Worm (Caenorhabditis elegans) whole organism, young adult: ENCODE data around the gene ZC443.7.

Source experiments
- T26A5.8 ChIP-seq: sonication (generic microtip); optimal IDR thresholded peaks from 2 replicates; lab custom pipeline; 2016; ENCODE audit warnings: missing genetic modification characterization, missing compliant biosample characterization
- Y56A3A.18 ChIP-seq: fragments of 200-800 bp; sonication (Bioruptor generic); IDR thresholded peaks from 2 replicates; pipeline ENCODE4 v1.3.6; 2022; ENCODE audit warnings: missing genetic modification reagents, missing genetic modification characterization, missing compliant biosample characterization
- Y79H2A.3 ChIP-seq: fragments of 200-800 bp; sonication (Bioruptor generic); conservative IDR thresholded peaks from 2 replicates; pipeline ENCODE4 v1.3.6; 2022; ENCODE audit warnings: missing genetic modification reagents, missing genetic modification characterization, missing compliant biosample characterization
- ZK185.1 ChIP-seq: sonication (generic microtip); optimal IDR thresholded peaks from 2 replicates; lab custom pipeline; 2016; ENCODE audit warnings: mild to moderate bottlenecking, missing genetic modification characterization, missing compliant biosample characterization; ENCODE audit not compliant: poor library complexity, severe bottlenecking
- atf-7 ChIP-seq: sonication (generic microtip); optimal IDR thresholded peaks from 2 replicates; lab custom pipeline; 2017; ENCODE audit warnings: mild to moderate bottlenecking, missing genetic modification characterization, missing compliant biosample characterization
- bed-2 ChIP-seq: fragments of 200-800 bp; sonication (Bioruptor generic); IDR thresholded peaks from 2 replicates; pipeline ENCODE4 v1.3.6; 2022; ENCODE audit warnings: missing genetic modification reagents, missing genetic modification characterization, missing compliant biosample characterization
- ceh-91 ChIP-seq: fragments of 200-800 bp; sonication (Bioruptor generic); IDR thresholded peaks from 2 replicates; pipeline ENCODE4 v1.3.6; 2022; ENCODE audit warnings: missing genetic modification reagents, missing genetic modification characterization, missing compliant biosample characterization
- lin-35 ChIP-seq, 3 experiments: fragments of 150-350 bp in 2 of 3; sonication (generic microtip) in 1 of 3; optimal IDR thresholded peaks; 2 replicates each; lab custom pipeline; 2014 to 2018; ENCODE audit warnings: missing biosample characterization in 3 of 3, missing genetic modification characterization in 3 of 3, missing genetic modification reagents in 3 of 3
- snpc-3.4 ChIP-seq: sonication (generic microtip); optimal IDR thresholded peaks from 2 replicates; lab custom pipeline; 2017; ENCODE audit warnings: missing genetic modification characterization, mild to moderate bottlenecking, missing compliant biosample characterization, antibody characterized with exemption, moderate library complexity, missing genotype, missing genetic modification reagents
- tbx-9 ChIP-seq: sonication (generic microtip); optimal IDR thresholded peaks from 2 replicates; lab custom pipeline; 2016; ENCODE audit warnings: borderline replicate concordance, missing genetic modification characterization, inconsistent platforms, missing compliant biosample characterization
- unc-130 ChIP-seq: sonication (generic microtip); optimal IDR thresholded peaks from 2 replicates; lab custom pipeline; 2016; ENCODE audit warnings: missing genetic modification reagents, missing genetic modification characterization, missing compliant biosample characterization
- ztf-22 ChIP-seq: fragments of 200-800 bp; sonication (Bioruptor generic); optimal IDR thresholded peaks from 2 replicates; lab custom pipeline; 2018; ENCODE audit warnings: mild to moderate bottlenecking, missing genetic modification characterization, moderate library complexity, missing compliant biosample characterization
- ztf-3 ChIP-seq: fragments of 200-800 bp; sonication (Bioruptor generic); optimal IDR thresholded peaks from 2 replicates; lab custom pipeline; 2018; ENCODE audit warnings: mild to moderate bottlenecking, missing genetic modification characterization, missing compliant biosample characterization

- TF ChIP-seq lin-35 (GFP tag; optimal IDR thresholded peaks at IDR 0.05; lab: Kevin White, UChicago) (no peak), unc-130 (GFP tag; lab: Kevin White, UChicago) (no peak), bed-2 (GFP tag; lab: Robert Waterston, UW) (no peak), tbx-9 (tag; lab: Kevin White, UChicago) (no peak), snpc-3.4 (tag; lab: Kevin White, UChicago) (no peak), atf-7 (no peak), ztf-3 (GFP tag; lab: Kevin White, UChicago) (no peak), ZK185.1 (no peak), Y56A3A.18 (GFP tag; lab: Robert Waterston, UW) (no peak), Y79H2A.3 (GFP tag; lab: Robert Waterston, UW) (no peak), ztf-22 (GFP tag; lab: Kevin White, UChicago) (no peak), T26A5.8 (tag; lab: Kevin White, UChicago) (no peak), ceh-91 (GFP tag; lab: Robert Waterston, UW) (no peak)
Observed at ce11 chrV:12788451-12788850, 17.8 kb upstream of the ZC443.7 start, which contains the start of gene srbc-44.
